Worm (Caenorhabditis elegans) whole organism, midembryonic: ENCODE data around the gene unc-6.
A peak's percentile ranks its signal among the peaks of the same experiment; 100 is the strongest.
"Not testable (repeated sequence)": the region's sequence is repeated elsewhere in the genome, so short reads cannot be mapped to it uniquely, and the experiment has no call there.

ENCODE experiments used
- T22C8.4 ChIP-seq: fragments of 200-800 bp; sonication (Bioruptor generic); IDR thresholded peaks from 2 replicates; pipeline ENCODE4 v1.3.6; 2022; ENCODE audit warnings: missing genetic modification characterization, missing compliant biosample characterization
- cog-1 ChIP-seq: sonication (generic microtip); optimal IDR thresholded peaks from 2 replicates; lab custom pipeline; 2016; ENCODE audit warnings: missing genetic modification characterization, missing compliant biosample characterization
- flt-1 ChIP-seq: fragments of 200-800 bp; sonication (Bioruptor generic); IDR thresholded peaks from 2 replicates; pipeline ENCODE4 v1.3.6; 2022; ENCODE audit warnings: missing genetic modification characterization, missing compliant biosample characterization
- klf-2 ChIP-seq: fragments of 200-800 bp; sonication (Bioruptor generic); conservative IDR thresholded peaks from 2 replicates; pipeline ENCODE4 v1.3.6; 2022; ENCODE audit warnings: missing genetic modification reagents, missing genetic modification characterization, missing compliant biosample characterization
- med-1 ChIP-seq: sonication (generic microtip); optimal IDR thresholded peaks from 2 replicates; lab custom pipeline; 2017; ENCODE audit warnings: missing genetic modification characterization, mild to moderate bottlenecking, missing compliant biosample characterization, antibody characterized with exemption, missing genetic modification reagents; ENCODE audit not compliant: insufficient read depth
- ref-1 ChIP-seq: fragments of 200-800 bp; sonication (Bioruptor generic); conservative IDR thresholded peaks from 2 replicates; pipeline ENCODE4 v1.3.6; 2022; ENCODE audit warnings: missing genetic modification reagents, missing genetic modification characterization, missing compliant biosample characterization
- tab-1 ChIP-seq: fragments of 200-800 bp; sonication (Bioruptor generic); IDR thresholded peaks from 2 replicates; pipeline ENCODE4 v1.3.6; 2022; ENCODE audit warnings: missing genetic modification characterization, missing compliant biosample characterization
- ztf-23 ChIP-seq: fragments of 200-800 bp; sonication (Bioruptor generic); IDR thresholded peaks from 2 replicates; pipeline ENCODE4 v1.3.6; 2022; ENCODE audit warnings: missing genetic modification reagents, missing genetic modification characterization, missing compliant biosample characterization
- ztf-29 ChIP-seq: fragments of 200-800 bp; sonication (Bioruptor generic); IDR thresholded peaks from 2 replicates; pipeline ENCODE4 v1.3.6; 2022; ENCODE audit warnings: missing genetic modification reagents, missing genetic modification characterization, missing compliant biosample characterization

Gene unc-6

ce11 chrX:6865839-6866238, 23.6 kb upstream of the unc-6 start, which contains the start of gene odr-10:
TSS of gene odr-10 (minus strand) at chrX:6865939.
- TF ChIP-seq ref-1 (GFP tag; lab: Robert Waterston, UW) (no peak), cog-1 (no peak), klf-2 (no peak), ztf-29 (GFP tag; lab: Robert Waterston, UW) (no peak), flt-1 (GFP tag; lab: Robert Waterston, UW) (no peak), T22C8.4 (GFP tag; lab: Robert Waterston, UW) (no peak), ztf-23 (GFP tag; lab: Robert Waterston, UW) (no peak), med-1 (GFP tag; lab: Kevin White, UChicago) (no peak), tab-1 (no peak)

- TF ChIP-seq klf-2 (no peak), tab-1 (no peak), ztf-23 (GFP tag; lab: Robert Waterston, UW) (no peak)
These were observed 22.6 kb upstream of the unc-6 start for ce11 chrX:6866900-6867299.

- TF ChIP-seq ztf-29 (GFP tag; lab: Robert Waterston, UW): peak; percentile 20; the same call in 1 of the 2 replicates
- 0 out of 2 replicates have a peak, but pooled peaks have one; percentile 63 for TF ChIP-seq ztf-23 (GFP tag; lab: Robert Waterston, UW)
- no peak; the same call in 1 of the 2 replicates for TF ChIP-seq ref-1 (GFP tag; lab: Robert Waterston, UW)
- TF ChIP-seq tab-1: peak; percentile 69; the same call in 1 of the 2 replicates
- TF ChIP-seq med-1 (GFP tag; lab: Kevin White, UChicago): no peak
- 0 out of 2 replicates have a peak, but pooled peaks have one; percentile 38 for TF ChIP-seq klf-2
- peak; percentile 37 for TF ChIP-seq cog-1
These were observed 21.8 kb upstream of the unc-6 start for ce11 chrX:6867707-6868106.

- TF ChIP-seq tab-1; flt-1 (GFP tag; lab: Robert Waterston, UW); T22C8.4 (GFP tag; lab: Robert Waterston, UW): not testable (repeated sequence)
These were observed 20.8 kb upstream of the unc-6 start, which contains the start of gene C53B7.6 for ce11 chrX:6868669-6869068. TSS of gene C53B7.6 (minus strand) at chrX:6868769.

- TF ChIP-seq cog-1 (no peak), flt-1 (GFP tag; lab: Robert Waterston, UW) (no peak), med-1 (GFP tag; lab: Kevin White, UChicago) (no peak), klf-2 (no peak), ref-1 (GFP tag; lab: Robert Waterston, UW) (no peak), tab-1 (no peak)
These were observed 14.8 kb upstream of the unc-6 start, which contains the start of gene F41C6.4 for ce11 chrX:6874723-6875122. TSS of gene F41C6.4 (minus strand) at chrX:6874823.

- TF ChIP-seq flt-1 (GFP tag; lab: Robert Waterston, UW) (no peak), cog-1 (no peak), T22C8.4 (GFP tag; lab: Robert Waterston, UW) (no peak), tab-1 (no peak), klf-2 (no peak), ztf-23 (GFP tag; lab: Robert Waterston, UW) (no peak), med-1 (GFP tag; lab: Kevin White, UChicago) (no peak)
These were observed 14.2 kb upstream of the unc-6 start for ce11 chrX:6875273-6875672.

- TF ChIP-seq tab-1: no peak
- no peak for TF ChIP-seq T22C8.4 (GFP tag; lab: Robert Waterston, UW)
- no peak for TF ChIP-seq flt-1 (GFP tag; lab: Robert Waterston, UW)
- no peak for TF ChIP-seq ref-1 (GFP tag; lab: Robert Waterston, UW)
- TF ChIP-seq klf-2: no peak
- no peak for TF ChIP-seq med-1 (GFP tag; lab: Kevin White, UChicago)
- TF ChIP-seq cog-1: no peak
- TF ChIP-seq ztf-23 (GFP tag; lab: Robert Waterston, UW): no peak
- no peak for TF ChIP-seq ztf-29 (GFP tag; lab: Robert Waterston, UW)
These were observed 12.0 kb upstream of the unc-6 start, which contains the start of gene col-173 for ce11 chrX:6877436-6877835. TSS of gene col-173 (minus strand) at chrX:6877536.

ce11 chrX:6881795-6882194, 7.7 kb upstream of the unc-6 start, which contains the start of gene F41C6.6:
TSS of gene F41C6.6 (minus strand) at chrX:6881895.
- not testable (repeated sequence) for TF ChIP-seq tab-1; ztf-29 (GFP tag; lab: Robert Waterston, UW); klf-2

ce11 chrX:6884439-6884838, 5.0 kb upstream of the unc-6 start:
- TF ChIP-seq cog-1 (no peak), ref-1 (GFP tag; lab: Robert Waterston, UW) (no peak), ztf-29 (GFP tag; lab: Robert Waterston, UW) (no peak), T22C8.4 (GFP tag; lab: Robert Waterston, UW) (no peak), tab-1 (no peak), med-1 (GFP tag; lab: Kevin White, UChicago) (no peak), klf-2 (no peak), ztf-23 (GFP tag; lab: Robert Waterston, UW) (no peak), flt-1 (GFP tag; lab: Robert Waterston, UW) (no peak)

- TF ChIP-seq cog-1: no peak
- no peak for TF ChIP-seq med-1 (GFP tag; lab: Kevin White, UChicago)
- TF ChIP-seq klf-2: no peak
- no peak for TF ChIP-seq T22C8.4 (GFP tag; lab: Robert Waterston, UW)
- no peak for TF ChIP-seq ztf-29 (GFP tag; lab: Robert Waterston, UW)
- TF ChIP-seq tab-1: no peak
- no peak for TF ChIP-seq ztf-23 (GFP tag; lab: Robert Waterston, UW)
- TF ChIP-seq flt-1 (GFP tag; lab: Robert Waterston, UW): no peak
- TF ChIP-seq ref-1 (GFP tag; lab: Robert Waterston, UW): no peak
These were observed 4.1 kb upstream of the unc-6 start, which contains the start of gene F41C6.7 for ce11 chrX:6885227-6885853. TSS of gene F41C6.7 (minus strand) at chrX:6885277.
